Fruit fly (Drosophila melanogaster) whole organism, embryonic: ENCODE measurements around the gene CG7953.

Source experiments
- ATbp ChIP-seq: fragments of 200-800 bp; sonication (Bioruptor generic); optimal IDR thresholded peaks from 2 replicates; lab custom pipeline; 2017; ENCODE audit warnings: missing biosample characterization, mild to moderate bottlenecking, missing genetic modification characterization, missing genetic modification reagents
- Awh ChIP-seq: fragments of 200-800 bp; sonication (Bioruptor generic); IDR thresholded peaks from 2 replicates; pipeline ENCODE4, ENCODE4 v1.3.6; 2022; ENCODE audit warnings: missing biosample characterization, missing genetic modification characterization
- B-H1 ChIP-seq: fragments of 200-800 bp; sonication (Bioruptor generic); IDR thresholded peaks from 3 replicates; pipeline ENCODE4 v1.3.6; 2022; ENCODE audit warnings: missing biosample characterization, missing genetic modification characterization
- CG1024 ChIP-seq: fragments of 200-800 bp; sonication (Bioruptor generic); IDR thresholded peaks from 2 replicates; pipeline ENCODE4 v1.3.6; 2022; ENCODE audit warnings: missing biosample characterization, missing genetic modification characterization
- CG10959 ChIP-seq: fragments of 200-800 bp; sonication (Bioruptor generic); IDR thresholded peaks from 2 replicates; pipeline ENCODE4 v1.3.6; 2022; ENCODE audit warnings: missing biosample characterization, missing genetic modification characterization
- CG10979 ChIP-seq: fragments of 200-800 bp; sonication (Bioruptor generic); optimal IDR thresholded peaks from 2 replicates; lab custom pipeline; 2018; ENCODE audit warnings: missing biosample characterization, mild to moderate bottlenecking, missing genetic modification characterization, moderate library complexity
- CG11398 ChIP-seq: fragments of 200-800 bp; sonication (Bioruptor generic); optimal IDR thresholded peaks from 2 replicates; lab custom pipeline; 2016; ENCODE audit warnings: missing biosample characterization, missing genetic modification characterization
- CG11456 ChIP-seq: fragments of 200-800 bp; sonication (Bioruptor generic); IDR thresholded peaks from 3 replicates; pipeline ENCODE4 v1.3.6; 2022; ENCODE audit warnings: missing biosample characterization, missing genetic modification characterization
- CG12769 ChIP-seq: fragments of 200-800 bp; sonication (Bioruptor generic); optimal IDR thresholded peaks from 2 replicates; lab custom pipeline; 2019; ENCODE audit warnings: missing biosample characterization, mild to moderate bottlenecking, missing genetic modification characterization, moderate library complexity
- CG13287 ChIP-seq: fragments of 200-800 bp; sonication (Bioruptor generic); IDR thresholded peaks from 2 replicates; pipeline ENCODE4 v1.3.6; 2022; ENCODE audit warnings: missing biosample characterization, missing genetic modification characterization; ENCODE audit not compliant: partially characterized antibody
- CG15073 ChIP-seq: fragments of 200-800 bp; sonication (Bioruptor generic); optimal IDR thresholded peaks from 2 replicates; lab custom pipeline; 2016; ENCODE audit warnings: missing biosample characterization, missing genetic modification characterization
- CG15514 ChIP-seq: fragments of 200-800 bp; sonication (Bioruptor generic); optimal IDR thresholded peaks from 3 replicates; lab custom pipeline; 2017; ENCODE audit warnings: missing biosample characterization, missing genetic modification characterization, mild to moderate bottlenecking, moderate library complexity, missing genetic modification reagents
- CG17328 ChIP-seq: fragments of 200-800 bp; sonication (Bioruptor generic); IDR thresholded peaks from 2 replicates; pipeline ENCODE4 v1.3.6; 2022; ENCODE audit warnings: missing biosample characterization, missing genetic modification characterization
- CG17359 ChIP-seq: fragments of 200-800 bp; sonication (Bioruptor generic); optimal IDR thresholded peaks from 3 replicates; lab custom pipeline; 2018; ENCODE audit warnings: missing biosample characterization, mild to moderate bottlenecking, missing genetic modification characterization, moderate library complexity
- CG18011 ChIP-seq: fragments of 200-800 bp; sonication (Bioruptor generic); optimal IDR thresholded peaks from 2 replicates; lab custom pipeline; 2017; ENCODE audit warnings: missing biosample characterization, missing genetic modification characterization, mild to moderate bottlenecking, moderate library complexity, missing genotype
- CG2678 ChIP-seq: fragments of 200-800 bp; sonication (Bioruptor generic); optimal IDR thresholded peaks from 3 replicates; lab custom pipeline; 2019; ENCODE audit warnings: missing biosample characterization, mild to moderate bottlenecking, missing genetic modification characterization, moderate library complexity
- CG32532 ChIP-seq: fragments of 200-800 bp; sonication (Bioruptor generic); IDR thresholded peaks from 2 replicates; pipeline ENCODE4 v1.3.6; 2022; ENCODE audit warnings: missing biosample characterization, missing genetic modification characterization
- CG33557 ChIP-seq: fragments of 200-800 bp; sonication (Bioruptor generic); optimal IDR thresholded peaks from 2 replicates; lab custom pipeline; 2019; ENCODE audit warnings: missing biosample characterization, mild to moderate bottlenecking, missing genetic modification characterization, moderate library complexity
- CG6175 ChIP-seq: fragments of 200-800 bp; sonication (Bioruptor generic); IDR thresholded peaks from 3 replicates; pipeline ENCODE4 v1.3.6; 2022; ENCODE audit warnings: missing biosample characterization, missing genetic modification characterization
- CG6689 ChIP-seq: fragments of 200-800 bp; sonication (Bioruptor generic); IDR thresholded peaks from 2 replicates; pipeline ENCODE4 v1.3.6; 2022; ENCODE audit warnings: missing biosample characterization, missing genetic modification characterization
- CG8924 ChIP-seq: fragments of 200-800 bp; optimal IDR thresholded peaks from 3 replicates; lab custom pipeline; 2019; ENCODE audit warnings: missing biosample characterization, mild to moderate bottlenecking, missing genetic modification characterization, moderate library complexity
- CG9932 ChIP-seq: fragments of 200-800 bp; sonication (Bioruptor generic); IDR thresholded peaks from 2 replicates; pipeline ENCODE4 v1.3.6; 2022; ENCODE audit warnings: missing biosample characterization, missing genetic modification characterization
- CTCF ChIP-seq: fragments of 200-800 bp; sonication (Bioruptor generic); optimal IDR thresholded peaks from 2 replicates; lab custom pipeline; 2017; ENCODE audit warnings: missing biosample characterization, mild to moderate bottlenecking, missing genetic modification characterization, moderate library complexity
- Chrac-16 ChIP-seq: fragments of 200-800 bp; sonication (Bioruptor generic); optimal IDR thresholded peaks from 3 replicates; lab custom pipeline; 2016; ENCODE audit warnings: missing biosample characterization, missing genetic modification characterization
- Dfd ChIP-seq, 2 experiments: fragments of >200 bp; optimal IDR thresholded peaks; 2 replicates each; lab custom pipeline; 2017; ENCODE audit warnings: missing biosample characterization in 2 of 2, missing genetic modification characterization in 2 of 2
- Kr ChIP-seq: fragments of 200-800 bp; sonication (Bioruptor generic); optimal IDR thresholded peaks from 2 replicates; lab custom pipeline; 2017; ENCODE audit warnings: missing biosample characterization, mild to moderate bottlenecking, missing genetic modification characterization
- Med ChIP-seq: fragments of 200-800 bp; sonication (Bioruptor generic); peaks from one replicate; lab custom pipeline; 2016; ENCODE audit warnings: missing biosample characterization, missing genetic modification characterization, mild to moderate bottlenecking, inconsistent platforms, moderate library complexity
- Mes4 ChIP-seq: fragments of 200-800 bp; sonication (Bioruptor generic); optimal IDR thresholded peaks from 2 replicates; lab custom pipeline; 2016; ENCODE audit warnings: missing biosample characterization, missing genetic modification characterization
- NfI ChIP-seq: fragments of 200-800 bp; sonication (Bioruptor generic); optimal IDR thresholded peaks from 3 replicates; lab custom pipeline; 2018; ENCODE audit warnings: missing biosample characterization, mild to moderate bottlenecking, missing genetic modification characterization, moderate library complexity
- Pdp1 ChIP-seq, 2 experiments: fragments of 200-800 bp; sonication (Bioruptor generic); optimal IDR thresholded peaks; 3 replicates each; lab custom pipeline; 2016; ENCODE audit warnings: missing biosample characterization in 2 of 2, missing genetic modification characterization in 2 of 2, mild to moderate bottlenecking in 1 of 2, moderate library complexity in 1 of 2
- Ptx1 ChIP-seq: fragments of 200-800 bp; sonication (Bioruptor generic); IDR thresholded peaks from 2 replicates; pipeline ENCODE4 v1.3.6; 2022; ENCODE audit warnings: missing biosample characterization, missing genetic modification characterization
- amos ChIP-seq: fragments of 200-800 bp; sonication (Bioruptor generic); IDR thresholded peaks from 2 replicates; pipeline ENCODE4 v1.3.6; 2022; ENCODE audit warnings: missing biosample characterization, missing genetic modification characterization; ENCODE audit not compliant: partially characterized antibody
- cas ChIP-seq: fragments of 200-800 bp; sonication (Bioruptor generic); IDR thresholded peaks from 2 replicates; pipeline ENCODE4 v1.3.6; 2022; ENCODE audit warnings: missing biosample characterization, missing genetic modification characterization
- cwo ChIP-seq: fragments of 200-800 bp; sonication (Bioruptor generic); optimal IDR thresholded peaks from 3 replicates; lab custom pipeline; 2017; ENCODE audit warnings: missing biosample characterization, missing genetic modification characterization, mild to moderate bottlenecking, moderate library complexity, missing genetic modification reagents
- dimm ChIP-seq: fragments of 200-800 bp; sonication (Bioruptor generic); IDR thresholded peaks from 2 replicates; pipeline ENCODE4 v1.3.6; 2022; ENCODE audit warnings: missing biosample characterization, missing genetic modification characterization
- emc ChIP-seq: fragments of 200-800 bp; sonication (Bioruptor generic); optimal IDR thresholded peaks from 2 replicates; lab custom pipeline; 2016; ENCODE audit warnings: missing biosample characterization, missing genetic modification characterization
- eve ChIP-seq, 2 experiments: fragments of >200 bp; optimal IDR thresholded peaks; 2 replicates each; lab custom pipeline; 2017; ENCODE audit warnings: missing biosample characterization in 2 of 2, missing genetic modification characterization in 2 of 2
- exex ChIP-seq: fragments of 200-800 bp; sonication (Bioruptor generic); optimal IDR thresholded peaks from 4 replicates; lab custom pipeline; 2018; ENCODE audit warnings: missing biosample characterization, mild to moderate bottlenecking, missing genetic modification characterization, moderate library complexity
- fd96Cb ChIP-seq: fragments of 200-800 bp; sonication (Bioruptor generic); optimal IDR thresholded peaks from 2 replicates; lab custom pipeline; 2018; ENCODE audit warnings: missing biosample characterization, mild to moderate bottlenecking, missing genetic modification characterization, moderate library complexity
- ftz-f1 ChIP-seq: fragments of 200-800 bp; sonication (Bioruptor generic); optimal IDR thresholded peaks from 2 replicates; lab custom pipeline; 2016; ENCODE audit warnings: missing biosample characterization, missing genetic modification characterization
- hth ChIP-seq: fragments of >200 bp; optimal IDR thresholded peaks from 2 replicates; lab custom pipeline; 2017; ENCODE audit warnings: inconsistent platforms
- nau ChIP-seq: fragments of 200-800 bp; sonication (Bioruptor generic); optimal IDR thresholded peaks from 3 replicates; lab custom pipeline; 2017; ENCODE audit warnings: missing biosample characterization, mild to moderate bottlenecking, missing genetic modification characterization, missing genetic modification reagents
- p53 ChIP-seq: fragments of 200-800 bp; sonication (Bioruptor generic); optimal IDR thresholded peaks from 2 replicates; lab custom pipeline; 2016; ENCODE audit warnings: missing biosample characterization, missing genetic modification characterization
- pan ChIP-seq, 4 experiments: fragments of >200 bp in 3 of 4; fragments of 200-800 bp in 1 of 4; sonication (Bioruptor generic) in 1 of 4; optimal IDR thresholded peaks in 3 of 4; IDR thresholded peaks in 1 of 4; 2 replicates each; pipeline versions ENCODE4 v1.3.6 to Lab custom; 2017 to 2022; ENCODE audit warnings: missing biosample characterization in 2 of 4, missing genetic modification characterization in 2 of 4, mixed read lengths in 1 of 4
- pfk ChIP-seq: fragments of 200-800 bp; sonication (Bioruptor generic); optimal IDR thresholded peaks from 2 replicates; lab custom pipeline; 2018; ENCODE audit warnings: missing biosample characterization, mild to moderate bottlenecking, missing genetic modification characterization, moderate library complexity
- rib ChIP-seq: fragments of 200-800 bp; sonication (Bioruptor generic); IDR thresholded peaks from 2 replicates; pipeline ENCODE4 v1.3.6; 2022; ENCODE audit warnings: missing biosample characterization, missing genetic modification characterization
- salm ChIP-seq: fragments of 200-800 bp; sonication (Bioruptor generic); optimal IDR thresholded peaks from 2 replicates; lab custom pipeline; 2018; ENCODE audit warnings: missing biosample characterization, mild to moderate bottlenecking, missing genetic modification characterization
- vvl ChIP-seq: fragments of 200-800 bp; sonication (Bioruptor generic); IDR thresholded peaks from 2 replicates; pipeline ENCODE4 v1.3.6; 2022; ENCODE audit warnings: missing biosample characterization, missing genetic modification characterization

CG7953 gene

dm6 chr2L:13802075-13802639 is 45.6 kb upstream of the CG7953 start (continued):
- no peak for TF ChIP-seq CG10979
- TF ChIP-seq nau (GFP tag; lab: Kevin White, UChicago), result no peak
- no peak for TF ChIP-seq CTCF (GFP tag; lab: Kevin White, UChicago)
- no peak for TF ChIP-seq CG1024 (GFP tag; lab: Robert Waterston, UW)
- TF ChIP-seq CG11398 (GFP tag; lab: Kevin White, UChicago), result no peak
- TF ChIP-seq CG2678 (tag; lab: Kevin White, UChicago), result no peak
- TF ChIP-seq hth (lab: Kevin White, UChicago), result no peak
- no peak for TF ChIP-seq Ptx1 (GFP tag; lab: Robert Waterston, UW)
- peak; percentile 22 for TF ChIP-seq cwo
- TF ChIP-seq NfI (GFP tag; lab: Kevin White, UChicago), result no peak
- TF ChIP-seq CG17359 (tag; lab: Kevin White, UChicago), result no peak
- TF ChIP-seq fd96Cb (tag; lab: Kevin White, UChicago), result no peak
- TF ChIP-seq ATbp, result no peak
- TF ChIP-seq CG15073 (GFP tag; lab: Kevin White, UChicago), result no peak

- TF ChIP-seq CG18011 (no peak), CG8924 (tag; lab: Kevin White, UChicago) (no peak), pfk (GFP tag; lab: Kevin White, UChicago) (no peak), ftz-f1 (peak; percentile 63), CG15514 (GFP tag; lab: Kevin White, UChicago) (peak; percentile 21), CG33557 (no peak), vvl (peak; percentile 57; the same call in 1 of the 2 replicates), Dfd (GFP tag; optimal IDR thresholded peaks at IDR 0.05; lab: Kevin White, UChicago) (no peak), amos (peak; percentile 19; the same call in 1 of the 2 replicates), CG6689 (GFP tag; lab: Robert Waterston, UW) (no peak), Awh (no peak), CG11456 (GFP tag; lab: Robert Waterston, UW) (no peak), CG17328 (0 out of 2 replicates have a peak, but pooled peaks have one; percentile 9), CG6175 (0 out of 3 replicates have a peak, but pooled peaks have one; percentile 61), rib (GFP tag; lab: Robert Waterston, UW) (peak; percentile 54; the same call in 1 of the 2 replicates), p53 (GFP tag; lab: Kevin White, UChicago) (no peak), Mes4 (GFP tag; lab: Kevin White, UChicago) (no peak), Chrac-16 (GFP tag; lab: Kevin White, UChicago) (no peak), B-H1 (GFP tag; lab: Robert Waterston, UW) (no peak), CG12769 (tag; lab: Kevin White, UChicago) (peak; percentile 83), salm (tag; lab: Kevin White, UChicago) (no peak), CG13287 (GFP tag; lab: Robert Waterston, UW) (peak; percentile 44), Kr (GFP tag; lab: Kevin White, UChicago) (no peak), eve (GFP tag; optimal IDR thresholded peaks at IDR 0.05; lab: Kevin White, UChicago) (no peak), dimm (no peak), CG10959 (no peak), pan (optimal IDR thresholded peaks at IDR 0.05; lab: Kevin White, UChicago) (no peak), pan (GFP tag; optimal IDR thresholded peaks at IDR 0.05 in 1 of 2, IDR thresholded peaks at IDR 0.05 in 1 of 2) (peak in 1 of 2 experiments; percentile 40), Med (GFP tag; lab: Kevin White, UChicago) (peak; percentile 73), CG9932 (0 out of 2 replicates have a peak, but pooled peaks have one; percentile 43), Pdp1 (GFP tag; optimal IDR thresholded peaks at IDR 0.05; lab: Kevin White, UChicago) (peak in 1 of 2 experiments; percentile 80), emc (GFP tag; lab: Kevin White, UChicago) (no peak), cas (no peak), CG32532 (GFP tag; lab: Robert Waterston, UW) (peak; percentile 19; the same call in 1 of the 2 replicates), exex (tag; lab: Kevin White, UChicago) (peak; percentile 71)
These were observed 44.6 kb upstream of the CG7953 start, which contains the start of gene CAH1 for dm6 chr2L:13803032-13803661. CAH1 (plus strand) TSS chr2L:13803626.
